Fruit fly (Drosophila melanogaster) whole organism, adult: Measurements from ENCODE around the gene orion.

Experiments
- CG14711 ChIP-seq: fragments of 200-800 bp; sonication (Bioruptor generic); optimal IDR thresholded peaks from 2 replicates; lab custom pipeline; 2018; ENCODE audit warnings: missing biosample characterization, mild to moderate bottlenecking, missing genetic modification characterization, moderate library complexity
- CG1620 ChIP-seq: fragments of 200-800 bp; sonication (Bioruptor generic); optimal IDR thresholded peaks from 2 replicates; lab custom pipeline; 2016; ENCODE audit warnings: missing biosample characterization, missing genetic modification characterization
- CG33017 ChIP-seq: fragments of 200-800 bp; sonication (Bioruptor generic); optimal IDR thresholded peaks from 2 replicates; lab custom pipeline; 2018; ENCODE audit warnings: missing biosample characterization, mild to moderate bottlenecking, missing genetic modification characterization, moderate library complexity
- CG5204 ChIP-seq: fragments of 200-800 bp; sonication (Bioruptor generic); optimal IDR thresholded peaks from 2 replicates; lab custom pipeline; 2016; ENCODE audit warnings: missing biosample characterization, missing genetic modification characterization
- Hr96 ChIP-seq: fragments of 200-800 bp; sonication (Bioruptor generic); optimal IDR thresholded peaks from 2 replicates; lab custom pipeline; 2016; ENCODE audit warnings: missing biosample characterization, missing genetic modification characterization
- cnc ChIP-seq, 2 experiments: fragments of >200 bp; optimal IDR thresholded peaks; 2 replicates each; lab custom pipeline; 2017

dm6 chrX:7965761-7966555 is 19.2 kb upstream of the orion start:
- TF ChIP-seq CG1620 (no peak), CG33017 (tag; lab: Kevin White, UChicago) (no peak), Hr96 (GFP tag; lab: Kevin White, UChicago) (no peak), CG5204 (GFP tag; lab: Kevin White, UChicago) (no peak), CG14711 (no peak), cnc (optimal IDR thresholded peaks at IDR 0.05; lab: Kevin White, UChicago) (no peak)
